Fruit fly (Drosophila melanogaster) whole organism, embryonic: ENCODE results near the gene Targ1.

ENCODE experiments used
- Abd-B ChIP-seq: fragments of 200-800 bp; sonication (Bioruptor generic); optimal IDR thresholded peaks from 2 replicates; lab custom pipeline; 2018; ENCODE audit warnings: missing biosample characterization, mild to moderate bottlenecking, missing genetic modification characterization, moderate library complexity
- Atf3 ChIP-seq: fragments of 200-800 bp; sonication (Bioruptor generic); optimal IDR thresholded peaks from 3 replicates; lab custom pipeline; 2016; ENCODE audit warnings: missing biosample characterization, missing genetic modification characterization
- Awh ChIP-seq: fragments of 200-800 bp; sonication (Bioruptor generic); IDR thresholded peaks from 2 replicates; pipeline ENCODE4, ENCODE4 v1.3.6; 2022; ENCODE audit warnings: missing biosample characterization, missing genetic modification characterization
- BEAF-32 ChIP-seq: fragments of 200-800 bp; sonication (Bioruptor generic); optimal IDR thresholded peaks from 3 replicates; lab custom pipeline; 2017; ENCODE audit warnings: missing biosample characterization, missing genetic modification characterization, mild to moderate bottlenecking, moderate library complexity, missing genetic modification reagents
- CG10462 ChIP-seq: fragments of 200-800 bp; sonication (Bioruptor generic); optimal IDR thresholded peaks from 2 replicates; lab custom pipeline; 2016; ENCODE audit warnings: missing biosample characterization, missing genetic modification characterization
- CG11504 ChIP-seq: fragments of 200-800 bp; sonication (Bioruptor generic); optimal IDR thresholded peaks from 3 replicates; lab custom pipeline; 2019; ENCODE audit warnings: missing biosample characterization, mild to moderate bottlenecking, missing genetic modification characterization, moderate library complexity
- CG11723 ChIP-seq: fragments of 200-800 bp; sonication (Bioruptor generic); optimal IDR thresholded peaks from 2 replicates; lab custom pipeline; 2017; ENCODE audit warnings: missing biosample characterization, mild to moderate bottlenecking, missing genetic modification characterization
- CG12769 ChIP-seq: fragments of 200-800 bp; sonication (Bioruptor generic); optimal IDR thresholded peaks from 2 replicates; lab custom pipeline; 2019; ENCODE audit warnings: missing biosample characterization, mild to moderate bottlenecking, missing genetic modification characterization, moderate library complexity
- CG13624 ChIP-seq: fragments of 200-800 bp; sonication (Bioruptor generic); optimal IDR thresholded peaks from 2 replicates; lab custom pipeline; 2016; ENCODE audit warnings: missing biosample characterization, missing genetic modification characterization
- CG16863 ChIP-seq: fragments of 200-800 bp; sonication (Bioruptor generic); optimal IDR thresholded peaks from 3 replicates; lab custom pipeline; 2016; ENCODE audit warnings: missing biosample characterization, missing genetic modification characterization
- CG1832 ChIP-seq: fragments of 200-800 bp; sonication (Bioruptor generic); optimal IDR thresholded peaks from 2 replicates; lab custom pipeline; 2017; ENCODE audit warnings: missing biosample characterization, mild to moderate bottlenecking, missing genetic modification characterization, inconsistent platforms
- CG2120 ChIP-seq: fragments of 200-800 bp; sonication (Bioruptor generic); optimal IDR thresholded peaks from 3 replicates; lab custom pipeline; 2016; ENCODE audit warnings: missing biosample characterization, missing genetic modification characterization
- CG30431 ChIP-seq: fragments of 200-800 bp; sonication (Bioruptor generic); optimal IDR thresholded peaks from 2 replicates; lab custom pipeline; 2017; ENCODE audit warnings: missing biosample characterization, missing genetic modification characterization
- CG31224 ChIP-seq: fragments of 200-800 bp; sonication (Bioruptor generic); IDR thresholded peaks from 2 replicates; pipeline ENCODE4 v1.3.6; 2022; ENCODE audit warnings: missing biosample characterization, missing genetic modification characterization
- CG4854 ChIP-seq: fragments of 200-800 bp; sonication (Bioruptor generic); optimal IDR thresholded peaks from 2 replicates; lab custom pipeline; 2016; ENCODE audit warnings: missing biosample characterization, missing genetic modification characterization, inconsistent platforms
- CG6654 ChIP-seq: fragments of 200-800 bp; sonication (Bioruptor generic); optimal IDR thresholded peaks from 2 replicates; lab custom pipeline; 2017; ENCODE audit warnings: missing biosample characterization, mild to moderate bottlenecking, missing genetic modification characterization
- CG7357 ChIP-seq: fragments of 200-800 bp; sonication (Bioruptor generic); IDR thresholded peaks from 3 replicates; pipeline ENCODE4 v1.3.6; 2022; ENCODE audit warnings: missing biosample characterization, missing genetic modification characterization
- CG7987 ChIP-seq: fragments of 200-800 bp; sonication (Bioruptor generic); optimal IDR thresholded peaks from 2 replicates; lab custom pipeline; 2018; ENCODE audit warnings: missing biosample characterization, mild to moderate bottlenecking, missing genetic modification characterization, moderate library complexity
- CG8290 ChIP-seq, 3 experiments: fragments of 200-800 bp; sonication (Bioruptor generic); optimal IDR thresholded peaks; 2 replicates each; lab custom pipeline; 2016 to 2019; ENCODE audit warnings: missing biosample characterization in 3 of 3, missing genetic modification characterization in 3 of 3, mild to moderate bottlenecking in 2 of 3, moderate library complexity in 1 of 3
- CG8924 ChIP-seq: fragments of 200-800 bp; optimal IDR thresholded peaks from 3 replicates; lab custom pipeline; 2019; ENCODE audit warnings: missing biosample characterization, mild to moderate bottlenecking, missing genetic modification characterization, moderate library complexity
- CG9817 ChIP-seq: fragments of 200-800 bp; sonication (Bioruptor generic); optimal IDR thresholded peaks from 2 replicates; lab custom pipeline; 2018; ENCODE audit warnings: missing biosample characterization, mild to moderate bottlenecking, missing genetic modification characterization, moderate library complexity
- CG9932 ChIP-seq: fragments of 200-800 bp; sonication (Bioruptor generic); IDR thresholded peaks from 2 replicates; pipeline ENCODE4 v1.3.6; 2022; ENCODE audit warnings: missing biosample characterization, missing genetic modification characterization
- Fer1 ChIP-seq: fragments of 200-800 bp; sonication (Bioruptor generic); optimal IDR thresholded peaks from 2 replicates; lab custom pipeline; 2017; ENCODE audit warnings: missing biosample characterization, mild to moderate bottlenecking, missing genetic modification characterization
- Fer2 ChIP-seq: fragments of 200-800 bp; sonication (Bioruptor generic); optimal IDR thresholded peaks from 2 replicates; lab custom pipeline; 2018; ENCODE audit warnings: missing biosample characterization, mild to moderate bottlenecking, missing genetic modification characterization, moderate library complexity
- Gug ChIP-seq: fragments of 200-800 bp; sonication (Bioruptor generic); IDR thresholded peaks from 4 replicates; pipeline ENCODE4 v1.3.6; 2022; ENCODE audit warnings: missing biosample characterization, missing genetic modification characterization
- Jarid2 ChIP-seq: fragments of 200-800 bp; sonication (Bioruptor generic); optimal IDR thresholded peaks from 3 replicates; lab custom pipeline; 2017; ENCODE audit warnings: mild to moderate bottlenecking, missing biosample characterization, missing genetic modification reagents, missing genetic modification characterization
- Max ChIP-seq: fragments of 200-800 bp; sonication (Bioruptor generic); optimal IDR thresholded peaks from 2 replicates; lab custom pipeline; 2016; ENCODE audit warnings: missing biosample characterization, mild to moderate bottlenecking, missing genetic modification characterization
- Meics ChIP-seq: fragments of 200-800 bp; sonication (Bioruptor generic); optimal IDR thresholded peaks from 2 replicates; lab custom pipeline; 2017; ENCODE audit warnings: missing biosample characterization, mild to moderate bottlenecking, missing genetic modification characterization
- PHDP ChIP-seq: fragments of 200-800 bp; sonication (Bioruptor generic); optimal IDR thresholded peaks from 3 replicates; lab custom pipeline; 2018; ENCODE audit warnings: missing biosample characterization, mild to moderate bottlenecking, missing genetic modification characterization, moderate library complexity
- Pdp1 ChIP-seq, 2 experiments: fragments of 200-800 bp; sonication (Bioruptor generic); optimal IDR thresholded peaks; 3 replicates each; lab custom pipeline; 2016; ENCODE audit warnings: missing biosample characterization in 2 of 2, missing genetic modification characterization in 2 of 2, mild to moderate bottlenecking in 1 of 2, moderate library complexity in 1 of 2
- Trl ChIP-seq, 3 experiments: fragments of >200 bp in 2 of 3; fragments of 200-800 bp in 1 of 3; sonication (Bioruptor generic) in 1 of 3; optimal IDR thresholded peaks; 2 replicates in 1 of 3; 3 replicates in 2 of 3; lab custom pipeline; 2016 to 2017; ENCODE audit warnings: missing biosample characterization in 1 of 3, missing genetic modification characterization in 1 of 3
- crp ChIP-seq, 2 experiments: fragments of 200-800 bp; sonication (Bioruptor generic); optimal IDR thresholded peaks; 2 replicates in 1 of 2; 3 replicates in 1 of 2; lab custom pipeline; 2017; ENCODE audit warnings: missing biosample characterization in 2 of 2, missing genetic modification characterization in 2 of 2, mild to moderate bottlenecking in 1 of 2, moderate library complexity in 1 of 2
- danr ChIP-seq: fragments of 200-800 bp; sonication (Bioruptor generic); IDR thresholded peaks from 2 replicates; pipeline ENCODE4 v1.3.6; 2022; ENCODE audit warnings: missing biosample characterization, missing genetic modification characterization
- dm ChIP-seq: fragments of 200-800 bp; sonication (Bioruptor generic); optimal IDR thresholded peaks from 3 replicates; lab custom pipeline; 2016; ENCODE audit warnings: missing biosample characterization, missing genetic modification characterization
- esg ChIP-seq: fragments of 200-800 bp; sonication (Bioruptor generic); conservative IDR thresholded peaks from 2 replicates; pipeline ENCODE4 v1.3.6; 2022; ENCODE audit warnings: missing biosample characterization, missing genetic modification characterization
- fd96Cb ChIP-seq: fragments of 200-800 bp; sonication (Bioruptor generic); optimal IDR thresholded peaks from 2 replicates; lab custom pipeline; 2018; ENCODE audit warnings: missing biosample characterization, mild to moderate bottlenecking, missing genetic modification characterization, moderate library complexity
- gem ChIP-seq: fragments of 200-800 bp; sonication (Bioruptor generic); optimal IDR thresholded peaks from 2 replicates; lab custom pipeline; 2019; ENCODE audit warnings: missing biosample characterization, mild to moderate bottlenecking, missing genetic modification characterization, moderate library complexity
- hb ChIP-seq: fragments of 200-800 bp; sonication (Bioruptor generic); IDR thresholded peaks from 3 replicates; pipeline ENCODE4 v1.3.6; 2022; ENCODE audit warnings: missing biosample characterization, missing genetic modification characterization; ENCODE audit not compliant: partially characterized antibody
- jigr1 ChIP-seq: fragments of 200-800 bp; sonication (Bioruptor generic); IDR thresholded peaks from 3 replicates; pipeline ENCODE4 v1.3.6; 2022; ENCODE audit warnings: missing biosample characterization, missing genetic modification characterization
- jing ChIP-seq: fragments of 200-800 bp; sonication (Bioruptor generic); optimal IDR thresholded peaks from 2 replicates; lab custom pipeline; 2018; ENCODE audit warnings: missing biosample characterization, mild to moderate bottlenecking, missing genetic modification characterization
- lab ChIP-seq: fragments of 200-800 bp; sonication (Bioruptor generic); optimal IDR thresholded peaks from 3 replicates; lab custom pipeline; 2017; ENCODE audit warnings: missing biosample characterization, missing genetic modification characterization, mild to moderate bottlenecking, moderate library complexity, missing genetic modification reagents
- lilli ChIP-seq: fragments of 200-800 bp; sonication (Bioruptor generic); optimal IDR thresholded peaks from 3 replicates; lab custom pipeline; 2016; ENCODE audit warnings: missing biosample characterization, missing genetic modification characterization
- pho ChIP-seq: fragments of 200-800 bp; sonication (Bioruptor generic); optimal IDR thresholded peaks from 2 replicates; lab custom pipeline; 2016; ENCODE audit warnings: missing biosample characterization, missing genetic modification characterization
- scrt ChIP-seq: fragments of 200-800 bp; sonication (Bioruptor generic); optimal IDR thresholded peaks from 2 replicates; lab custom pipeline; 2018; ENCODE audit warnings: missing biosample characterization, mild to moderate bottlenecking, missing genetic modification characterization, moderate library complexity
- sens-2 ChIP-seq: fragments of 200-800 bp; sonication (Bioruptor generic); IDR thresholded peaks from 2 replicates; pipeline ENCODE4 v1.3.6; 2022; ENCODE audit warnings: missing biosample characterization, missing genetic modification characterization
- sima ChIP-seq: fragments of 200-800 bp; sonication (Bioruptor generic); optimal IDR thresholded peaks from 2 replicates; lab custom pipeline; 2016; ENCODE audit warnings: missing biosample characterization, missing genetic modification characterization
- tll ChIP-seq, 2 experiments: fragments of 200-800 bp in 1 of 2; fragments of >200 bp in 1 of 2; sonication (Bioruptor generic) in 1 of 2; optimal IDR thresholded peaks; 2 replicates each; lab custom pipeline; 2017 to 2019; ENCODE audit warnings: missing biosample characterization in 2 of 2, missing genetic modification characterization in 2 of 2, mild to moderate bottlenecking in 1 of 2, moderate library complexity in 1 of 2
- usp ChIP-seq: fragments of >200 bp; optimal IDR thresholded peaks from 2 replicates; lab custom pipeline; 2017; ENCODE audit warnings: missing biosample characterization, missing genetic modification characterization
- vfl ChIP-seq: fragments of 200-800 bp; sonication (Bioruptor generic); optimal IDR thresholded peaks from 2 replicates; lab custom pipeline; 2016; ENCODE audit warnings: missing biosample characterization, missing genetic modification characterization

The Targ1 gene

DNA sequence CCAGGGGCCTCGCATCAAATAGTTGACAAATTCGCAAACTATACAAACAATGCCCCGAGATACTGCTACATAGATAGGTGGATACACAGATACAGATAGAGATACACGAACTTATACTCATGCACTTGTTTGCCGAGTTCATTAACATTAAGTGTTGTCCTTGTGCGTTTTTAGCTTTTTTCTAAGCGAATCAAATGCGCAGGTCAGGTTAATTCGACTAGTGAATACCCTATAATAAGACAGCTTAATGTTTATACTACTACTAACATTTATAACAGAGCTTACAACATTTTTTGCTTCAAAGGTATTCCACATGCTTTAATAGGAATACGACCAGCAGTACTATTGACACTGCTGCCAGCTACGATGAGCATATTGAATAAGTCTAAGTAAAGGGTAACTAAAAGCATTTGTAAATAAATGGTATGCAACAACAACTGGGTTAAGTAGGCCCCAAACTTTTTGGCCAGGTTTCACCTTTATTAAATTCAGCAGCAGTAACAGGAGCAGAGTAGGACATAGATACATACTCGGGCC lies 38.8 kb upstream of the Targ1 start (continued):
- peak; percentile 30; the same call in 1 of the 2 replicates for TF ChIP-seq esg (GFP tag; lab: Robert Waterston, UW)
- TF ChIP-seq Awh (GFP tag; lab: Robert Waterston, UW), result no peak
- TF ChIP-seq tll (GFP tag; optimal IDR thresholded peaks at IDR 0.05; lab: Kevin White, UChicago), result no peak
- peak; percentile 25 for TF ChIP-seq PHDP (tag; lab: Kevin White, UChicago)
- TF ChIP-seq CG8290 (GFP tag; optimal IDR thresholded peaks at IDR 0.05; lab: Kevin White, UChicago), result no peak
- TF ChIP-seq CG8290 (tag; optimal IDR thresholded peaks at IDR 0.05; lab: Kevin White, UChicago), result peak in 1 of 2 experiments; percentile 22
- TF ChIP-seq vfl (GFP tag; lab: Kevin White, UChicago), result no peak
- TF ChIP-seq CG1832 (GFP tag; lab: Kevin White, UChicago), result no peak
- peak; percentile 20 for TF ChIP-seq CG2120 (GFP tag; lab: Kevin White, UChicago)
- TF ChIP-seq fd96Cb (tag; lab: Kevin White, UChicago), result no peak
- TF ChIP-seq Fer2 (tag; lab: Kevin White, UChicago), result no peak
- TF ChIP-seq dm (GFP tag; lab: Kevin White, UChicago), result no peak
- no peak for TF ChIP-seq jigr1 (GFP tag; lab: Robert Waterston, UW)
- TF ChIP-seq lab (GFP tag; lab: Kevin White, UChicago), result peak; percentile 13
- peak; percentile 7 for TF ChIP-seq Jarid2 (GFP tag; lab: Kevin White, UChicago)
- peak; percentile 14 for TF ChIP-seq pho (GFP tag; lab: Kevin White, UChicago)
- TF ChIP-seq CG6654 (GFP tag; lab: Kevin White, UChicago), result no peak
- TF ChIP-seq CG9932 (GFP tag; lab: Robert Waterston, UW), result no peak
- TF ChIP-seq CG9817 (tag; lab: Kevin White, UChicago), result peak; percentile 4
- no peak for TF ChIP-seq CG30431 (GFP tag; lab: Kevin White, UChicago)
- TF ChIP-seq Pdp1 (GFP tag; optimal IDR thresholded peaks at IDR 0.05; lab: Kevin White, UChicago), result no peak
- no peak for TF ChIP-seq sens-2 (GFP tag; lab: Robert Waterston, UW)
- TF ChIP-seq CG7987 (GFP tag; lab: Kevin White, UChicago), result no peak
- TF ChIP-seq sima (GFP tag; lab: Kevin White, UChicago), result no peak
- no peak for TF ChIP-seq CG31224 (GFP tag; lab: Robert Waterston, UW)
- no peak for TF ChIP-seq Max (GFP tag; lab: Kevin White, UChicago)
- TF ChIP-seq gem (tag; lab: Kevin White, UChicago), result peak; percentile 40
- no peak for TF ChIP-seq BEAF-32
- no peak for TF ChIP-seq usp (GFP tag; lab: Kevin White, UChicago)
- TF ChIP-seq Fer1 (GFP tag; lab: Kevin White, UChicago), result peak; percentile 25
- 0 out of 4 replicates have a peak, but pooled peaks have one; percentile 1 for TF ChIP-seq Gug (GFP tag; lab: Robert Waterston, UW)
- no peak for TF ChIP-seq CG11723 (GFP tag; lab: Kevin White, UChicago)
- peak; percentile 10 for TF ChIP-seq jing (GFP tag; lab: Kevin White, UChicago)
- TF ChIP-seq CG11504, result peak; percentile 19
- no peak for TF ChIP-seq CG10462 (GFP tag; lab: Kevin White, UChicago)
- no peak for TF ChIP-seq Abd-B
- no peak for TF ChIP-seq hb (GFP tag; lab: Robert Waterston, UW)
- TF ChIP-seq danr (GFP tag; lab: Robert Waterston, UW), result no peak
- no peak for TF ChIP-seq scrt (GFP tag; lab: Kevin White, UChicago)
- TF ChIP-seq Trl (optimal IDR thresholded peaks at IDR 0.05; lab: Kevin White, UChicago), result no peak
- TF ChIP-seq Trl (GFP tag; optimal IDR thresholded peaks at IDR 0.05; lab: Kevin White, UChicago), result no peak
- peak; percentile 11 for TF ChIP-seq lilli (GFP tag; lab: Kevin White, UChicago)
- peak; percentile 18 for TF ChIP-seq CG13624 (GFP tag; lab: Kevin White, UChicago)
- TF ChIP-seq CG7357 (GFP tag; lab: Robert Waterston, UW), result no peak
- TF ChIP-seq CG8924, result no peak
- TF ChIP-seq Atf3, result no peak
- TF ChIP-seq CG16863, result no peak
- TF ChIP-seq Meics, result peak; percentile 25
- no peak for TF ChIP-seq crp (GFP tag; optimal IDR thresholded peaks at IDR 0.05; lab: Kevin White, UChicago)
- TF ChIP-seq CG4854 (GFP tag; lab: Kevin White, UChicago), result no peak
- TF ChIP-seq CG12769 (tag; lab: Kevin White, UChicago), result peak; percentile 47
